Fruit fly (Drosophila melanogaster): ENCODE results near the gene Oatp30B.

- no peak for TF ChIP-seq insv (optimal IDR thresholded peaks at IDR 0.05)
- TF ChIP-seq h (optimal IDR thresholded peaks at IDR 0.05): no peak
- no peak for TF ChIP-seq Myc (optimal IDR thresholded peaks at IDR 0.05)
Observed at dm6 chr2L:9502786-9503443, 18.1 kb upstream of the Oatp30B start.
